Worm (Caenorhabditis elegans) whole organism, L4/young adult: ENCODE results near the gene C25E10.16.

Source experiments
- dao-5 ChIP-seq: sonication (generic microtip); optimal IDR thresholded peaks from 2 replicates; lab custom pipeline; 2016; ENCODE audit warnings: missing genotype, missing genetic modification characterization, moderate library complexity, missing compliant biosample characterization
- him-1 ChIP-seq: sonication (generic microtip); optimal IDR thresholded peaks from 2 replicates; lab custom pipeline; 2016; ENCODE audit warnings: missing genotype, missing genetic modification reagents, missing genetic modification characterization, missing compliant biosample characterization

- no peak for TF ChIP-seq him-1 (tag; lab: Kevin White, UChicago)
- TF ChIP-seq dao-5: no peak
Measured at ce11 chrV:9054771-9055170, 4.6 kb downstream of the C25E10.16 start, which contains the start of gene swm-1.
